Worm (Caenorhabditis elegans): ENCODE measurements around the gene hst-3.1.

hst-3.1 gene

ce11 chrII:6165152-6165551 is 3.9 kb downstream of the hst-3.1 start:
- TF ChIP-seq nhr-12 (tag; optimal IDR thresholded peaks at IDR 0.05) (no peak), lin-14 (GFP tag; optimal IDR thresholded peaks at IDR 0.05) (peak; percentile 14), aha-1 (tag; optimal IDR thresholded peaks at IDR 0.05) (no peak), fos-1 (tag; optimal IDR thresholded peaks at IDR 0.05) (no peak), fkh-10 (GFP tag; optimal IDR thresholded peaks at IDR 0.05) (peak; percentile 64), lin-13 (GFP tag; optimal IDR thresholded peaks at IDR 0.05) (no peak), nhr-85 (tag) (no peak), nhr-19 (GFP tag; conservative IDR thresholded peaks at IDR 0.05) (no peak), isw-1 (GFP tag; IDR thresholded peaks at IDR 0.05) (no peak), ceh-8 (GFP tag; optimal IDR thresholded peaks at IDR 0.05) (no peak), C16A3.4 (tag; optimal IDR thresholded peaks at IDR 0.05) (no peak), egl-13 (tag; optimal IDR thresholded peaks at IDR 0.05) (no peak), unc-86 (tag; optimal IDR thresholded peaks at IDR 0.05) (no peak), grh-1 (GFP tag; IDR thresholded peaks at IDR 0.05) (no peak)

- TF ChIP-seq efl-1 (optimal IDR thresholded peaks at IDR 0.05) (no peak), efl-1 (GFP tag; optimal IDR thresholded peaks at IDR 0.05 in 1 of 2) (peak in 1 of 2 experiments; percentile 35), skn-1 (tag; optimal IDR thresholded peaks at IDR 0.05) (no peak), egl-27 (tag; optimal IDR thresholded peaks at IDR 0.05) (no peak)
Measured at ce11 chrII:6160994-6161393, 8.1 kb downstream of the hst-3.1 start, which contains the start of gene exp-1. Gene exp-1 (minus strand): TSS chrII:6161094.

- TF ChIP-seq hlh-4 (tag; optimal IDR thresholded peaks at IDR 0.05) (no peak), xbp-1 (tag; optimal IDR thresholded peaks at IDR 0.05) (no peak), tbx-2 (tag; optimal IDR thresholded peaks at IDR 0.05) (no peak), elt-3 (tag; optimal IDR thresholded peaks at IDR 0.05) (no peak), ceh-90 (tag; optimal IDR thresholded peaks at IDR 0.05) (no peak), nhr-47 (tag; optimal IDR thresholded peaks at IDR 0.05) (no peak)
Measured at ce11 chrII:6158111-6158510, 10.9 kb downstream of the hst-3.1 start.

- TF ChIP-seq ceh-82 (tag; optimal IDR thresholded peaks at IDR 0.05) (peak in 1 of 3 experiments; percentile 9), dpl-1 (GFP tag; optimal IDR thresholded peaks at IDR 0.05) (no peak), fkh-10 (GFP tag; optimal IDR thresholded peaks at IDR 0.05) (peak; percentile 94), egl-13 (tag; optimal IDR thresholded peaks at IDR 0.05) (peak; percentile 5), lin-14 (GFP tag; optimal IDR thresholded peaks at IDR 0.05) (peak; percentile 69)
Measured at ce11 chrII:6149434-6149833, 19.6 kb downstream of the hst-3.1 start.

ce11 chrII:6148369-6148768 is 20.7 kb downstream of the hst-3.1 start:
- TF ChIP-seq lin-39 (tag; optimal IDR thresholded peaks at IDR 0.05) (no peak), fkh-10 (GFP tag; optimal IDR thresholded peaks at IDR 0.05) (peak; percentile 89), ceh-63 (GFP tag; optimal IDR thresholded peaks at IDR 0.05) (no peak), efl-1 (optimal IDR thresholded peaks at IDR 0.05) (no peak), efl-1 (GFP tag; optimal IDR thresholded peaks at IDR 0.05 in 1 of 2) (peak in 1 of 2 experiments; percentile 43), aha-1 (tag; optimal IDR thresholded peaks at IDR 0.05) (no peak), blmp-1 (tag; optimal IDR thresholded peaks at IDR 0.05) (no peak), nhr-71 (tag; optimal IDR thresholded peaks at IDR 0.05) (peak; percentile 23), mab-9 (GFP tag; IDR thresholded peaks at IDR 0.05) (no peak), nhr-77 (tag; optimal IDR thresholded peaks at IDR 0.05) (no peak), C04F5.9 (tag; optimal IDR thresholded peaks at IDR 0.05) (no peak), lin-14 (GFP tag; optimal IDR thresholded peaks at IDR 0.05) (peak; percentile 81), ceh-8 (GFP tag; optimal IDR thresholded peaks at IDR 0.05) (no peak), ces-1 (GFP tag; optimal IDR thresholded peaks at IDR 0.05) (peak; percentile 61), alr-1 (tag; optimal IDR thresholded peaks at IDR 0.05; ENCODE audit: borderline replicate concordance) (no peak), nhr-237 (tag; optimal IDR thresholded peaks at IDR 0.05) (no peak), nhr-47 (tag; optimal IDR thresholded peaks at IDR 0.05) (peak; percentile 25)

All from whole organism, L1 larva.